Worm (Caenorhabditis elegans) whole organism, mixed stage, embryonic: ENCODE measurements around the gene set-23.
A peak's percentile ranks its signal among the peaks of the same experiment; 100 is the strongest.
"Not testable (repeated sequence)": the region's sequence is repeated elsewhere in the genome, so short reads cannot be mapped to it uniquely, and the experiment has no call there.

Experiments used
- M03D4.4 ChIP-seq: sonication (generic microtip); optimal IDR thresholded peaks from 2 replicates; lab custom pipeline; 2017; ENCODE audit warnings: mild to moderate bottlenecking, missing genetic modification characterization, missing compliant biosample characterization
- bed-3 ChIP-seq: fragments of 200-800 bp; sonication (Bioruptor generic); optimal IDR thresholded peaks from 3 replicates; lab custom pipeline; 2018; ENCODE audit warnings: mild to moderate bottlenecking, missing genetic modification characterization, moderate library complexity, missing compliant biosample characterization
- blmp-1 ChIP-seq: fragments of 150-350 bp; optimal IDR thresholded peaks from 2 replicates; lab custom pipeline; 2014; ENCODE audit warnings: missing biosample characterization, missing genetic modification characterization
- ceh-39 ChIP-seq: fragments of 150-350 bp; optimal IDR thresholded peaks from 2 replicates; lab custom pipeline; 2014; ENCODE audit warnings: missing biosample characterization, missing genetic modification characterization
- ceh-43 ChIP-seq: fragments of 200-800 bp; sonication (Bioruptor generic); optimal IDR thresholded peaks from 2 replicates; lab custom pipeline; 2018; ENCODE audit warnings: mild to moderate bottlenecking, missing genetic modification characterization, moderate library complexity, missing compliant biosample characterization
- ces-1 ChIP-seq: fragments of 150-350 bp; optimal IDR thresholded peaks from 2 replicates; lab custom pipeline; 2014; ENCODE audit warnings: missing biosample characterization, missing genetic modification reagents, missing genetic modification characterization
- cnd-1 ChIP-seq: fragments of 200-800 bp; sonication (Bioruptor generic); optimal IDR thresholded peaks from 2 replicates; lab custom pipeline; 2018; ENCODE audit warnings: mild to moderate bottlenecking, missing genetic modification characterization, missing compliant biosample characterization
- drap-1 ChIP-seq: fragments of 200-800 bp; sonication (Bioruptor generic); optimal IDR thresholded peaks from 3 replicates; lab custom pipeline; 2018; ENCODE audit warnings: mild to moderate bottlenecking, missing genetic modification characterization, missing compliant biosample characterization
- elt-1 ChIP-seq: sonication (generic microtip); optimal IDR thresholded peaks from 2 replicates; lab custom pipeline; 2017; ENCODE audit warnings: missing genetic modification characterization, mild to moderate bottlenecking, missing compliant biosample characterization, antibody characterized with exemption, moderate library complexity, borderline replicate concordance; ENCODE audit not compliant: insufficient read depth
- flh-1 ChIP-seq: fragments of 200-800 bp; sonication (Bioruptor generic); optimal IDR thresholded peaks from 2 replicates; lab custom pipeline; 2018; ENCODE audit warnings: mild to moderate bottlenecking, missing genetic modification characterization, moderate library complexity, missing compliant biosample characterization
- ham-2 ChIP-seq: fragments of 200-800 bp; sonication (Bioruptor generic); optimal IDR thresholded peaks from 2 replicates; lab custom pipeline; 2018; ENCODE audit warnings: mild to moderate bottlenecking, missing genetic modification characterization, missing compliant biosample characterization
- hlh-1 ChIP-seq: fragments of 150-350 bp; optimal IDR thresholded peaks from 2 replicates; lab custom pipeline; 2014; ENCODE audit warnings: missing biosample characterization, missing genetic modification reagents, missing genetic modification characterization
- lin-13 ChIP-seq: fragments of 150-350 bp; optimal IDR thresholded peaks from 2 replicates; lab custom pipeline; 2014; ENCODE audit warnings: missing biosample characterization, missing genetic modification characterization
- lsy-2 ChIP-seq: fragments of 150-350 bp; optimal IDR thresholded peaks from 2 replicates; lab custom pipeline; 2014; ENCODE audit warnings: missing biosample characterization, missing genetic modification characterization
- mep-1 ChIP-seq: fragments of 150-350 bp; optimal IDR thresholded peaks from 2 replicates; lab custom pipeline; 2017; ENCODE audit warnings: missing biosample characterization, missing genetic modification reagents, missing genetic modification characterization, inconsistent platforms
- mls-2 ChIP-seq: sonication (generic microtip); optimal IDR thresholded peaks from 2 replicates; lab custom pipeline; 2016; ENCODE audit warnings: mild to moderate bottlenecking, missing genetic modification characterization, moderate library complexity, missing compliant biosample characterization
- nhr-12 ChIP-seq: fragments of 150-350 bp; optimal IDR thresholded peaks from 2 replicates; lab custom pipeline; 2014; ENCODE audit warnings: missing biosample characterization, missing genetic modification characterization
- nhr-237 ChIP-seq: fragments of 150-350 bp; optimal IDR thresholded peaks from 2 replicates; lab custom pipeline; 2014; ENCODE audit warnings: missing biosample characterization, missing genetic modification characterization
- nhr-28 ChIP-seq: fragments of 150-350 bp; optimal IDR thresholded peaks from 2 replicates; lab custom pipeline; 2014; ENCODE audit warnings: missing biosample characterization, missing genetic modification characterization
- nhr-76 ChIP-seq: sonication (generic microtip); optimal IDR thresholded peaks from 2 replicates; lab custom pipeline; 2017; ENCODE audit warnings: missing biosample characterization, missing genetic modification characterization
- pha-4 ChIP-seq: fragments of 150-350 bp; optimal IDR thresholded peaks from 2 replicates; lab custom pipeline; 2018; ENCODE audit warnings: missing biosample characterization, missing genetic modification reagents, missing genetic modification characterization
- sem-2 ChIP-seq: fragments of 200-800 bp; sonication (Bioruptor generic); optimal IDR thresholded peaks from 2 replicates; lab custom pipeline; 2018; ENCODE audit warnings: mild to moderate bottlenecking, missing genetic modification characterization, missing compliant biosample characterization
- sptf-1 ChIP-seq: sonication (generic microtip); optimal IDR thresholded peaks from 2 replicates; lab custom pipeline; 2017; ENCODE audit warnings: mild to moderate bottlenecking, missing genetic modification characterization, moderate library complexity, missing compliant biosample characterization
- tbx-8 ChIP-seq: fragments of 200-800 bp; sonication (Bioruptor generic); optimal IDR thresholded peaks from 2 replicates; lab custom pipeline; 2018; ENCODE audit warnings: mild to moderate bottlenecking, missing genetic modification characterization, moderate library complexity, missing compliant biosample characterization
- unc-120 ChIP-seq: sonication (generic microtip); optimal IDR thresholded peaks from 2 replicates; lab custom pipeline; 2017; ENCODE audit warnings: missing genetic modification characterization, missing compliant biosample characterization; ENCODE audit not compliant: poor library complexity, severe bottlenecking
- unc-39 ChIP-seq: fragments of 150-350 bp; optimal IDR thresholded peaks from 2 replicates; lab custom pipeline; 2014; ENCODE audit warnings: missing biosample characterization, missing genetic modification characterization
- unc-62 ChIP-seq: fragments of 150-350 bp; optimal IDR thresholded peaks from 2 replicates; lab custom pipeline; 2014; ENCODE audit warnings: missing biosample characterization, missing genetic modification reagents, missing genetic modification characterization
- zip-8 ChIP-seq: fragments of 150-350 bp; optimal IDR thresholded peaks from 2 replicates; lab custom pipeline; 2014; ENCODE audit warnings: missing biosample characterization, missing genetic modification characterization
- ztf-11 ChIP-seq: fragments of 150-350 bp; optimal IDR thresholded peaks from 2 replicates; lab custom pipeline; 2014; ENCODE audit warnings: missing biosample characterization, missing genetic modification characterization

The set-23 gene

ce11 chrIV:1631651-1632050 is 30.2 kb downstream of the set-23 start, which contains the start of gene cpg-24:
cpg-24 (plus strand) TSS chrIV:1631951.
- TF ChIP-seq lsy-2 (peak; percentile 9), nhr-76 (tag; lab: Kevin White, UChicago) (no peak), drap-1 (GFP tag; lab: Kevin White, UChicago) (no peak), elt-1 (tag; lab: Kevin White, UChicago) (peak; percentile 4)

DNA sequence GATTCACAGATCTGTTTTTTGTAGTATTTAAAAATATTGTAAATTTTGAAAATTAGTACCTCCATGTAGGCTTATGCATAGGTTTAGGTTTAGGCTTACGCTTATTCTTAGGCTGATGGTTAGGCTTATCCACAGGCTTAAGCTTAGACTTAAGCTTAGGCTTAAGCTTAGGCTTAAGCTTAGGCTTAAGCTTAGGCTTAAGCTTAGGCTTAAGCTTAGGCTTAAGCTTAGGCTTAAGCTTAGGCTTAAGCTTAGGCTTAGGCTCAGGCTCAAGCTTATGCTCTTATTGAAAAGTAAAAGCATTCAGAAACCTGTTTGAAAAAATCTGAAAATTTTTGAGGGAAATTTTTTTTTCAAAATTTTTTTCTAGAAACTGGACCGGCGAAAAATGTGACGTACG is 31.1 kb downstream of the set-23 start:
- TF ChIP-seq bed-3 (no peak), ham-2 (peak; percentile 51)

DNA sequence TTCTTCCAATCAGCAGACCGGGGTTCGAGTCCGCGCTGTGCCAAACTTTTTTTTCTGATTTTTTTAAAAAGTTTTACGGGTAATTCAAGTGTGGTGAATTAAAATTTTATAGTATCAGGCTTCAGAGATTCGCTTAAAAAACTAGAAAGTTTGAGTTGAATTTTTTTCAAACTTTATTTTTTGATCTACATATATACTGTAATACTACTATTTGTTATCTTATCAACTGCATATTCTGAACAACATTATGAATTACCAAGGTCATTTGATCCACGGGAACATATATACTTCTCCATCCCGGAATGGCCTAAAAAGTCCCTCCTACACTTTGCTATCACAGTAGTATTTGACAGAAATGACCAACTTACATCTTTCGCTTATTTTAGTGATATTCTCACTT is 32.0 kb downstream of the set-23 start, which contains the start of gene Y41D4B.6:
Gene Y41D4B.6, plus strand, starts transcription at position 301 of the 400 bp plus-strand sequence.
- TF ChIP-seq lin-13 (tag; lab: Kevin White, UChicago) (no peak), pha-4 (no peak), flh-1 (GFP tag; lab: Kevin White, UChicago) (no peak), ham-2 (no peak), tbx-8 (no peak), nhr-76 (tag; lab: Kevin White, UChicago) (no peak), mls-2 (tag; lab: Kevin White, UChicago) (no peak), sptf-1 (tag; lab: Kevin White, UChicago) (no peak), sem-2 (no peak), cnd-1 (tag; lab: Kevin White, UChicago) (no peak), nhr-28 (tag; lab: Kevin White, UChicago) (no peak), ces-1 (GFP tag; lab: Kevin White, UChicago) (no peak), blmp-1 (no peak), ztf-11 (tag; lab: Kevin White, UChicago) (no peak), unc-62 (no peak), lsy-2 (no peak), elt-1 (tag; lab: Kevin White, UChicago) (no peak), unc-120 (tag; lab: Kevin White, UChicago) (no peak), nhr-12 (tag; lab: Kevin White, UChicago) (no peak)

DNA sequence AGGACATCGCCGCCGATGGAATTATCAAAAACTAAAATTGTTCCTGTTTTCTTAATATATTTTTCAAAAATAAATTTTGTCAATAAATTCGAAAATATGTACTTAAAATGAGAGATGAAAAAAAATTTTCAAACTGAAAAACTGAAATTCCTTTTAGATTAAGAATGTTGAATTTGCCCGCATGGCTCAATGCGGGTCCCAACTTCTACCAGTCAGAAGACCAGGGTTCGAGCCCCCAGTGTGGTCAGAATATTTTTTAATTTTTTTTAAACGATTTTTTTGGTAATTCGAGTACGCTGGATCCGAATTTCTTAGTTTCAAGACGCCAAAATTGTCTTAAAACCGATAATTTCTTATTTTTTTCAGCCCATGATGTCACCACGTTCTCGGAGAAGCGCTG is 35.9 kb downstream of the set-23 start:
- TF ChIP-seq ceh-43 (GFP tag; lab: Kevin White, UChicago), result no peak
- no peak for TF ChIP-seq tbx-8
- no peak for TF ChIP-seq blmp-1
- TF ChIP-seq sptf-1 (tag; lab: Kevin White, UChicago), result no peak
- no peak for TF ChIP-seq ceh-39
- TF ChIP-seq ztf-11 (tag; lab: Kevin White, UChicago), result no peak
- TF ChIP-seq mep-1, result no peak
- no peak for TF ChIP-seq flh-1 (GFP tag; lab: Kevin White, UChicago)
- no peak for TF ChIP-seq nhr-76 (tag; lab: Kevin White, UChicago)
- TF ChIP-seq cnd-1 (tag; lab: Kevin White, UChicago), result no peak
- TF ChIP-seq mls-2 (tag; lab: Kevin White, UChicago), result no peak
- no peak for TF ChIP-seq hlh-1 (tag; lab: Kevin White, UChicago)
- no peak for TF ChIP-seq bed-3
- no peak for TF ChIP-seq unc-62

DNA sequence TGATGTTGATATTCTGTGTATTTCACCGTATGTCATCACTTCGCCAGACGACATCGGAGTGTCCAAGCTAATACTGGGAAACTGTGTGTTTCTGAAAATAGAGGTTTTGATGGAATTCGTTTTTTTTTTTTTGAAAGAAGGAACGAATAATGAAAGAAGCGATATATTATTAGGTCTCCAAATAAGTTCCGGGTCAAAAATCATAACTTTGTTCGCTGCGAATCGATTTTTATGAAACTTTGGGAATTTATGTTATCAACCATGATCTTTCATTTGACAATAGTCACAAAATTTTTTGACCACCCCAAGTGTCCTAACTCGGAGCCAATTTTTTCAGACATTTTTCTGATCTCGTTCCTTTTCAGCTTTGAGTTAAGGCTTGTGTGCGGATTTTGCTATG is 43.7 kb downstream of the set-23 start, which contains the start of gene nhr-274:
Gene nhr-274, minus strand, starts transcription at position 101 of the 400 bp plus-strand sequence.
- TF ChIP-seq ham-2; lin-13 (tag; lab: Kevin White, UChicago); hlh-1 (tag; lab: Kevin White, UChicago): not testable (repeated sequence)

DNA sequence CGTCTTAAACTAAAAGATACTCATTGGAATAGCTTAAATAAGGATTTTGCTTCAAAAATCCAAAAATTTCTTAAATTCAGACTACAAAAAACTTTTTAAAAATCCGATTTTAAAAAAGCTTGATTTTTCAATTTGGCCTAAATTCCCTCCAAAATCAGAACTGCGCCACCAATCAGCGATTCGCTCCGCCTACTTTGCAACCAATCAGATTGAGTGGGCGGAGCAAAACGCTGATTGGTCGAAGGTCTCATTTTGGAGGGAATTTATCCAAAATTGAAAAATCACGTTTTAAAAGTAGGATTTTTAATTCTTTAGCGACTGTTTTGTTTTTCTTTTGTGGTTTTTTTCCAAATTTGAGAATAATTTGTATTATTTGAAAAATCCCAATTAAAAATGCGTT is 47.9 kb downstream of the set-23 start:
- TF ChIP-seq ceh-39, result no peak
- TF ChIP-seq nhr-76 (tag; lab: Kevin White, UChicago), result no peak
- no peak for TF ChIP-seq unc-62
- no peak for TF ChIP-seq flh-1 (GFP tag; lab: Kevin White, UChicago)
- no peak for TF ChIP-seq unc-39 (tag; lab: Kevin White, UChicago)
- no peak for TF ChIP-seq nhr-237
- no peak for TF ChIP-seq zip-8
- TF ChIP-seq bed-3, result no peak
- TF ChIP-seq sem-2, result no peak
- no peak for TF ChIP-seq M03D4.4 (tag; lab: Kevin White, UChicago)
- TF ChIP-seq ceh-43 (GFP tag; lab: Kevin White, UChicago), result no peak
- no peak for TF ChIP-seq nhr-28 (tag; lab: Kevin White, UChicago)
- no peak for TF ChIP-seq ham-2
- TF ChIP-seq, all 35 proteins: peak for 0
